Fruit fly (Drosophila melanogaster) whole organism: ENCODE data around the gene CG14312.

Experiments used
- CG8478 ChIP-seq: fragments of >200 bp; optimal IDR thresholded peaks from 2 replicates; lab custom pipeline; 2018; ENCODE audit warnings: inconsistent platforms
- EcR ChIP-seq, 2 experiments: fragments of >200 bp; optimal IDR thresholded peaks; 2 replicates each; lab custom pipeline; 2017; ENCODE audit warnings: missing biosample characterization in 2 of 2, missing genetic modification characterization in 2 of 2, missing genetic modification reagents in 2 of 2

DNA sequence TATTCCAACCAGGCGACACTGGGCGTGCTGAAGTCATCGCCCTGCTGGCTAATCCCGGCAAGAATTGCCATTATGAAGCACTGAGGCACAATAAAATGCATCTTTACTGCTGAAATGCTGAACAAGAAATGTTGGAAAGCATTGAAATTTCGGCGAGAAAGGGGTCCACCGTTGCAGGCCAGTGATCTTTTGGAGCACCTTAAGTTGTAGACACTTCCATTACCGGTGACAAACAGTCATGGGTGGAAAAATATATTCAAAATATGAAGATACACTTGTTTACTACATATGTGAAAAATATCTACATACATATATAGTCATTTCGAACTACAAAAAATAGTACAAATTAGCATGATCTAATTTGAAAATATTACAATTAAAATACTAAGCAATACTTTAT, 19.4 kb upstream of the CG14312 start, which contains the start of gene CG7126:
- TF ChIP-seq CG8478 (lab: Kevin White, UChicago) (no peak), EcR (GFP tag; optimal IDR thresholded peaks at IDR 0.05; lab: Kevin White, UChicago) (no peak)
